Fruit fly (Drosophila melanogaster): ENCODE results near the gene CG14839.

dm6 chr3R:14229045-14229444, 33.1 kb upstream of the CG14839 start, which contains the start of gene CG9624:
- TF ChIP-seq CG6163 (GFP tag; IDR thresholded peaks at IDR 0.05), result no peak
- TF ChIP-seq spab (GFP tag; optimal IDR thresholded peaks at IDR 0.05), result no peak
- no peak for TF ChIP-seq CG8119 (GFP tag; IDR thresholded peaks at IDR 0.05)
- no peak for TF ChIP-seq fd85E (GFP tag; optimal IDR thresholded peaks at IDR 0.05)
- TF ChIP-seq Sox102F (GFP tag; optimal IDR thresholded peaks at IDR 0.05), result no peak
- no peak for TF ChIP-seq CG6276 (GFP tag; optimal IDR thresholded peaks at IDR 0.05)
- TF ChIP-seq CG10631 (GFP tag; optimal IDR thresholded peaks at IDR 0.05), result no peak
- TF ChIP-seq Met (GFP tag; optimal IDR thresholded peaks at IDR 0.05), result no peak
- TF ChIP-seq CG3919 (GFP tag; optimal IDR thresholded peaks at IDR 0.05), result no peak
- no peak for TF ChIP-seq ss (GFP tag; optimal IDR thresholded peaks at IDR 0.05)
